Worm (Caenorhabditis elegans) whole organism, L1 larva: Measurements from ENCODE around the gene R05D3.12.

Source experiments
- C34B4.2 ChIP-seq: sonication (generic microtip); optimal IDR thresholded peaks from 2 replicates; lab custom pipeline; 2017; ENCODE audit warnings: mild to moderate bottlenecking, missing genetic modification characterization, missing compliant biosample characterization
- Y116A8C.19 ChIP-seq: sonication (generic microtip); optimal IDR thresholded peaks from 2 replicates; lab custom pipeline; 2016; ENCODE audit warnings: missing compliant biosample characterization, missing genetic modification characterization, borderline replicate concordance
- aly-2 ChIP-seq: fragments of 150-350 bp; optimal IDR thresholded peaks from 2 replicates; lab custom pipeline; 2014; ENCODE audit warnings: missing biosample characterization, missing genetic modification characterization
- blmp-1 ChIP-seq: fragments of 150-350 bp; optimal IDR thresholded peaks from 2 replicates; lab custom pipeline; 2014; ENCODE audit warnings: missing biosample characterization, missing genetic modification characterization
- ceh-63 ChIP-seq: fragments of 200-800 bp; sonication (Bioruptor generic); optimal IDR thresholded peaks from 2 replicates; lab custom pipeline; 2018; ENCODE audit warnings: mild to moderate bottlenecking, missing genetic modification characterization, missing compliant biosample characterization
- ceh-90 ChIP-seq: sonication (generic microtip); optimal IDR thresholded peaks from 2 replicates; lab custom pipeline; 2016; ENCODE audit warnings: missing genetic modification characterization, missing compliant biosample characterization
- dpl-1 ChIP-seq, 3 experiments: fragments of 150-350 bp in 2 of 3; sonication (generic microtip) in 1 of 3; optimal IDR thresholded peaks; 2 replicates each; lab custom pipeline; 2014 to 2017; ENCODE audit warnings: missing biosample characterization in 3 of 3, missing genetic modification characterization in 3 of 3, missing genetic modification reagents in 3 of 3
- dsc-1 ChIP-seq: sonication (generic microtip); optimal IDR thresholded peaks from 2 replicates; lab custom pipeline; 2016; ENCODE audit warnings: mild to moderate bottlenecking, missing genetic modification characterization, missing compliant biosample characterization
- efl-1 ChIP-seq, 4 experiments: fragments of 150-350 bp; optimal IDR thresholded peaks in 3 of 4; peaks in 1 of 4; 1 replicate in 1 of 4; 2 replicates in 3 of 4; lab custom pipeline; 2014; ENCODE audit warnings: missing biosample characterization in 2 of 4, missing genetic modification characterization in 2 of 4, missing genetic modification reagents in 2 of 4
- efl-3 ChIP-seq: fragments of 200-800 bp; sonication (Bioruptor generic); optimal IDR thresholded peaks from 2 replicates; lab custom pipeline; 2018; ENCODE audit warnings: mild to moderate bottlenecking, missing genetic modification characterization, missing compliant biosample characterization
- egl-27 ChIP-seq, 2 experiments: fragments of 150-350 bp in 1 of 2; sonication (generic microtip); optimal IDR thresholded peaks; 3 replicates each; lab custom pipeline; 2017 to 2018; ENCODE audit warnings: missing biosample characterization in 2 of 2, missing genetic modification characterization in 2 of 2, missing genetic modification reagents in 2 of 2
- elt-2 ChIP-seq: sonication (generic microtip); optimal IDR thresholded peaks from 2 replicates; lab custom pipeline; 2016; ENCODE audit warnings: missing genetic modification characterization, mild to moderate bottlenecking, inconsistent platforms, missing compliant biosample characterization, missing genetic modification reagents
- fkh-4 ChIP-seq: sonication (generic microtip); optimal IDR thresholded peaks from 2 replicates; lab custom pipeline; 2016; ENCODE audit warnings: missing compliant biosample characterization, missing genetic modification characterization, borderline replicate concordance
- hpl-2 ChIP-seq: fragments of 150-350 bp; optimal IDR thresholded peaks from 2 replicates; lab custom pipeline; 2014; ENCODE audit warnings: missing biosample characterization, missing genetic modification reagents, missing genetic modification characterization
- jun-1 ChIP-seq: fragments of 150-350 bp; optimal IDR thresholded peaks from 2 replicates; lab custom pipeline; 2014; ENCODE audit warnings: missing biosample characterization, missing genetic modification reagents, missing genetic modification characterization
- lin-13 ChIP-seq: fragments of 150-350 bp; optimal IDR thresholded peaks from 2 replicates; lab custom pipeline; 2014; ENCODE audit warnings: missing biosample characterization, missing genetic modification reagents, missing genetic modification characterization
- lin-15B ChIP-seq: fragments of 150-350 bp; sonication (generic microtip); optimal IDR thresholded peaks from 3 replicates; lab custom pipeline; 2014; ENCODE audit warnings: missing biosample characterization, missing genetic modification characterization
- lin-35 ChIP-seq, 2 experiments: fragments of 150-350 bp; optimal IDR thresholded peaks; 2 replicates each; lab custom pipeline; 2014; ENCODE audit warnings: missing biosample characterization in 2 of 2, missing genetic modification characterization in 2 of 2, missing genetic modification reagents in 2 of 2
- lir-3 ChIP-seq: sonication (generic microtip); optimal IDR thresholded peaks from 2 replicates; lab custom pipeline; 2016; ENCODE audit warnings: mild to moderate bottlenecking, missing genetic modification characterization, moderate library complexity, missing compliant biosample characterization; ENCODE audit not compliant: poor library complexity
- lsy-2 ChIP-seq, 2 experiments: fragments of 150-350 bp; optimal IDR thresholded peaks; 2 replicates each; lab custom pipeline; 2014; ENCODE audit warnings: missing biosample characterization in 2 of 2, missing genetic modification characterization in 2 of 2
- mab-9 ChIP-seq: fragments of 200-800 bp; sonication (Bioruptor generic); IDR thresholded peaks from 2 replicates; pipeline ENCODE4 v1.3.6; 2022; ENCODE audit warnings: missing genetic modification reagents, missing genetic modification characterization, missing compliant biosample characterization
- mef-2 ChIP-seq: fragments of 150-350 bp; optimal IDR thresholded peaks from 2 replicates; lab custom pipeline; 2014; ENCODE audit warnings: missing biosample characterization, missing genetic modification characterization
- mep-1 ChIP-seq: fragments of 150-350 bp; optimal IDR thresholded peaks from 2 replicates; lab custom pipeline; 2014; ENCODE audit warnings: missing biosample characterization, missing genetic modification characterization
- nhr-11 ChIP-seq: fragments of 150-350 bp; optimal IDR thresholded peaks from 2 replicates; lab custom pipeline; 2014; ENCODE audit warnings: missing biosample characterization, missing genetic modification characterization
- nhr-19 ChIP-seq: fragments of 200-800 bp; sonication (Bioruptor generic); conservative IDR thresholded peaks from 2 replicates; pipeline ENCODE4 v1.3.6; 2022; ENCODE audit warnings: missing genetic modification characterization, missing compliant biosample characterization
- nhr-20 ChIP-seq: sonication (generic microtip); optimal IDR thresholded peaks from 2 replicates; lab custom pipeline; 2016; ENCODE audit warnings: mild to moderate bottlenecking, missing genetic modification characterization, missing compliant biosample characterization
- nhr-237 ChIP-seq: fragments of 150-350 bp; optimal IDR thresholded peaks from 2 replicates; lab custom pipeline; 2014; ENCODE audit warnings: missing biosample characterization, missing genetic modification characterization
- nhr-47 ChIP-seq: sonication (generic microtip); optimal IDR thresholded peaks from 2 replicates; lab custom pipeline; 2016; ENCODE audit warnings: mild to moderate bottlenecking, missing genetic modification characterization, moderate library complexity, missing compliant biosample characterization
- nhr-71 ChIP-seq: sonication (generic microtip); optimal IDR thresholded peaks from 2 replicates; lab custom pipeline; 2016; ENCODE audit warnings: mild to moderate bottlenecking, missing genetic modification characterization, moderate library complexity, missing compliant biosample characterization
- nhr-76 ChIP-seq: sonication (generic microtip); optimal IDR thresholded peaks from 2 replicates; lab custom pipeline; 2017; ENCODE audit warnings: missing biosample characterization, missing genetic modification characterization
- nhr-85 ChIP-seq: sonication (generic microtip); peaks from one replicate; lab custom pipeline; 2016; ENCODE audit warnings: missing genetic modification characterization, inconsistent platforms, missing compliant biosample characterization
- pqm-1 ChIP-seq: sonication (generic microtip); optimal IDR thresholded peaks from 3 replicates; lab custom pipeline; 2017; ENCODE audit warnings: missing biosample characterization, missing genetic modification characterization
- rnt-1 ChIP-seq: sonication (generic microtip); optimal IDR thresholded peaks from 2 replicates; lab custom pipeline; 2016; ENCODE audit warnings: mild to moderate bottlenecking, missing genetic modification characterization, moderate library complexity, missing compliant biosample characterization
- skn-1 ChIP-seq: fragments of 150-350 bp; optimal IDR thresholded peaks from 2 replicates; lab custom pipeline; 2014; ENCODE audit warnings: missing biosample characterization, missing genetic modification characterization
- snu-23 ChIP-seq: sonication (generic microtip); optimal IDR thresholded peaks from 2 replicates; lab custom pipeline; 2016; ENCODE audit warnings: missing genetic modification characterization, missing compliant biosample characterization
- sup-37 ChIP-seq: fragments of 200-800 bp; sonication (Bioruptor generic); optimal IDR thresholded peaks from 2 replicates; lab custom pipeline; 2018; ENCODE audit warnings: mild to moderate bottlenecking, missing genetic modification characterization, missing compliant biosample characterization
- unc-30 ChIP-seq: sonication (generic microtip); optimal IDR thresholded peaks from 2 replicates; lab custom pipeline; 2017; ENCODE audit warnings: missing biosample characterization, missing genetic modification characterization
- unc-98 ChIP-seq: fragments of 200-800 bp; sonication (Bioruptor generic); IDR thresholded peaks from 2 replicates; pipeline ENCODE4 v1.3.6; 2022; ENCODE audit warnings: missing genetic modification characterization, missing compliant biosample characterization
- vab-15 ChIP-seq: sonication (generic microtip); optimal IDR thresholded peaks from 2 replicates; lab custom pipeline; 2017; ENCODE audit warnings: missing genotype, mild to moderate bottlenecking, missing genetic modification characterization, missing compliant biosample characterization

Gene R05D3.12

ce11 chrIII:8363253-8364061 lies 17.3 kb upstream of the R05D3.12 start, which contains the start of gene R05D3.3:
TSS of gene R05D3.3 (plus strand) at chrIII:8364011.
- TF ChIP-seq vab-15 (tag; lab: Kevin White, UChicago): no peak
- peak in 1 of 2 experiments; percentile 62 for TF ChIP-seq lin-35 (GFP tag; optimal IDR thresholded peaks at IDR 0.05; lab: Kevin White, UChicago)
- peak in 2 of 3 experiments; percentile 4 to 36 for TF ChIP-seq dpl-1 (GFP tag; optimal IDR thresholded peaks at IDR 0.05; lab: Kevin White, UChicago)
- peak in 1 of 2 experiments; percentile 29 for TF ChIP-seq efl-1 (optimal IDR thresholded peaks at IDR 0.05; lab: Kevin White, UChicago)
- peak; percentile 33 to 93 for TF ChIP-seq efl-1 (GFP tag; optimal IDR thresholded peaks at IDR 0.05 in 1 of 2; lab: Kevin White, UChicago)
- TF ChIP-seq, all 84 proteins: peak for 3

ce11 chrIII:8368619-8369018 lies 12.1 kb upstream of the R05D3.12 start, which contains the start of gene R05D3.9:
TSS of gene R05D3.9 (minus strand) at chrIII:8368719.
- TF ChIP-seq efl-1 (optimal IDR thresholded peaks at IDR 0.05; lab: Kevin White, UChicago) (no peak), efl-1 (GFP tag; optimal IDR thresholded peaks at IDR 0.05 in 1 of 2; lab: Kevin White, UChicago) (peak in 1 of 2 experiments; percentile 6), mep-1 (tag; lab: Kevin White, UChicago) (peak; percentile 49), C34B4.2 (tag; lab: Kevin White, UChicago) (no peak), fkh-4 (tag; lab: Kevin White, UChicago) (no peak), blmp-1 (peak; percentile 35), aly-2 (tag; lab: Kevin White, UChicago) (no peak), nhr-85 (peak; percentile 46)

- TF ChIP-seq efl-1 (optimal IDR thresholded peaks at IDR 0.05; lab: Kevin White, UChicago): no peak
- peak in 1 of 2 experiments; percentile 17 for TF ChIP-seq efl-1 (GFP tag; optimal IDR thresholded peaks at IDR 0.05 in 1 of 2; lab: Kevin White, UChicago)
- TF ChIP-seq hpl-2: no peak
Measured at ce11 chrIII:8369172-8369571, 11.6 kb upstream of the R05D3.12 start.

ce11 chrIII:8370188-8370587 lies 10.6 kb upstream of the R05D3.12 start:
- TF ChIP-seq ceh-63 (GFP tag; lab: Kevin White, UChicago) (no peak), lin-35 (GFP tag; optimal IDR thresholded peaks at IDR 0.05; lab: Kevin White, UChicago) (peak in 1 of 2 experiments; percentile 4), skn-1 (tag; lab: Kevin White, UChicago) (no peak), dpl-1 (GFP tag; optimal IDR thresholded peaks at IDR 0.05; lab: Kevin White, UChicago) (peak in 1 of 3 experiments; percentile 36), efl-1 (optimal IDR thresholded peaks at IDR 0.05; lab: Kevin White, UChicago) (peak; percentile 35 to 55), efl-1 (GFP tag; optimal IDR thresholded peaks at IDR 0.05 in 1 of 2; lab: Kevin White, UChicago) (peak; percentile 51 to 60)

- no peak; the same call in 1 of the 2 replicates for TF ChIP-seq nhr-19 (GFP tag; lab: Robert Waterston, UW)
- no peak for TF ChIP-seq dsc-1
- no peak for TF ChIP-seq nhr-76 (tag; lab: Kevin White, UChicago)
- no peak for TF ChIP-seq egl-27 (tag; optimal IDR thresholded peaks at IDR 0.05; lab: Kevin White, UChicago)
- TF ChIP-seq vab-15 (tag; lab: Kevin White, UChicago): no peak
- TF ChIP-seq rnt-1 (tag; lab: Kevin White, UChicago): peak; percentile 4
- TF ChIP-seq mab-9 (GFP tag; lab: Robert Waterston, UW): no peak
- TF ChIP-seq lin-13: no peak
- TF ChIP-seq nhr-11 (tag; lab: Kevin White, UChicago): no peak
- no peak for TF ChIP-seq skn-1 (tag; lab: Kevin White, UChicago)
- no peak for TF ChIP-seq unc-30 (tag; lab: Kevin White, UChicago)
- TF ChIP-seq nhr-47: no peak
- TF ChIP-seq nhr-71: peak; percentile 56
- peak; percentile 46 for TF ChIP-seq elt-2 (tag; lab: Kevin White, UChicago)
- TF ChIP-seq lin-35 (GFP tag; optimal IDR thresholded peaks at IDR 0.05; lab: Kevin White, UChicago): peak; percentile 19 to 35
- no peak for TF ChIP-seq unc-98 (GFP tag; lab: Robert Waterston, UW)
- no peak for TF ChIP-seq mef-2
- TF ChIP-seq nhr-20 (tag; lab: Kevin White, UChicago): peak; percentile 53
- TF ChIP-seq pqm-1 (tag; lab: Kevin White, UChicago): no peak
- peak; percentile 7 to 27 for TF ChIP-seq lsy-2 (tag; optimal IDR thresholded peaks at IDR 0.05; lab: Kevin White, UChicago)
- TF ChIP-seq lin-15B (tag; lab: Kevin White, UChicago): no peak
- TF ChIP-seq jun-1: no peak
- no peak for TF ChIP-seq fkh-4 (tag; lab: Kevin White, UChicago)
- TF ChIP-seq ceh-90: no peak
- no peak for TF ChIP-seq nhr-237 (tag; lab: Kevin White, UChicago)
- TF ChIP-seq snu-23 (GFP tag; lab: Kevin White, UChicago): peak; percentile 60
- TF ChIP-seq Y116A8C.19 (tag; lab: Kevin White, UChicago): no peak
- TF ChIP-seq lir-3 (tag; lab: Kevin White, UChicago): no peak
- no peak for TF ChIP-seq efl-3 (GFP tag; lab: Kevin White, UChicago)
- TF ChIP-seq blmp-1: peak; percentile 76
- no peak for TF ChIP-seq sup-37 (GFP tag; lab: Kevin White, UChicago)
Measured at ce11 chrIII:8370846-8371257, 9.9 kb upstream of the R05D3.12 start.
